Fruit fly (Drosophila melanogaster): ENCODE data around the gene ICA69.

The ICA69 gene

dm6 chr3L:21172527-21173253 is 41.4 kb downstream of the ICA69 start, which contains the start of the genes chb and AsnS (continued):
- TF ChIP-seq Spps (tag; optimal IDR thresholded peaks at IDR 0.05) (peak; percentile 66), sob (GFP tag; IDR thresholded peaks at IDR 0.05) (peak; percentile 89), CG14050 (GFP tag; IDR thresholded peaks at IDR 0.05) (peak; percentile 81), CG30431 (GFP tag; optimal IDR thresholded peaks at IDR 0.05) (peak; percentile 44), CG31365 (tag; optimal IDR thresholded peaks at IDR 0.05) (peak; percentile 53), Sox102F (GFP tag; optimal IDR thresholded peaks at IDR 0.05) (peak; percentile 97), CG3726 (GFP tag; IDR thresholded peaks at IDR 0.05) (peak; percentile 81), CG13775 (GFP tag; optimal IDR thresholded peaks at IDR 0.05) (peak; percentile 70), CG10959 (GFP tag; IDR thresholded peaks at IDR 0.05) (peak; percentile 56), Dfd (GFP tag; optimal IDR thresholded peaks at IDR 0.05) (peak in 1 of 2 experiments; percentile 68), dmrt11E (tag; optimal IDR thresholded peaks at IDR 0.05) (peak; percentile 38), CG7987 (GFP tag; optimal IDR thresholded peaks at IDR 0.05) (peak; percentile 74), HmgZ (tag; optimal IDR thresholded peaks at IDR 0.05) (peak; percentile 93), CG6272 (GFP tag; IDR thresholded peaks at IDR 0.05) (peak; percentile 84), CG12219 (GFP tag; optimal IDR thresholded peaks at IDR 0.05) (peak; percentile 86), gcm (GFP tag; optimal IDR thresholded peaks at IDR 0.05) (peak; percentile 86), Sin3A (optimal IDR thresholded peaks at IDR 0.05) (no peak), HLHmδ (GFP tag; optimal IDR thresholded peaks at IDR 0.05) (no peak), Pdp1 (GFP tag; optimal IDR thresholded peaks at IDR 0.05) (peak; percentile 73 to 85), CG11504 (tag; optimal IDR thresholded peaks at IDR 0.05) (peak; percentile 95), CG17361 (GFP tag; IDR thresholded peaks at IDR 0.05) (peak; percentile 92), dpn (GFP tag; optimal IDR thresholded peaks at IDR 0.05) (peak; percentile 74 to 89), CG30403 (GFP tag; optimal IDR thresholded peaks at IDR 0.05) (peak; percentile 89), CG7745 (tag; optimal IDR thresholded peaks at IDR 0.05) (peak; percentile 84), BEAF-32 (GFP tag; optimal IDR thresholded peaks at IDR 0.05) (no peak), CkIIα-i1 (GFP tag; IDR thresholded peaks at IDR 0.05) (peak; percentile 44; the same call in 1 of the 2 replicates), CG10209 (GFP tag; optimal IDR thresholded peaks at IDR 0.05) (peak; percentile 88), Ets97D (GFP tag; optimal IDR thresholded peaks at IDR 0.05) (peak; percentile 9), Sry-δ (GFP tag; optimal IDR thresholded peaks at IDR 0.05) (peak; percentile 24), pan (optimal IDR thresholded peaks at IDR 0.05) (no peak), pan (GFP tag; optimal IDR thresholded peaks at IDR 0.05 in 1 of 2, IDR thresholded peaks at IDR 0.05 in 1 of 2) (peak in 1 of 2 experiments; percentile 96), pita (GFP tag; optimal IDR thresholded peaks at IDR 0.05) (no peak), CG7928 (GFP tag; optimal IDR thresholded peaks at IDR 0.05) (peak; percentile 52), vvl (GFP tag; IDR thresholded peaks at IDR 0.05) (peak; percentile 96), lilli (GFP tag; optimal IDR thresholded peaks at IDR 0.05) (peak; percentile 85), emc (GFP tag; optimal IDR thresholded peaks at IDR 0.05) (peak; percentile 43), chinmo (GFP tag; IDR thresholded peaks at IDR 0.05; ENCODE audit: partially characterized antibody) (peak; percentile 89), CG8924 (tag; optimal IDR thresholded peaks at IDR 0.05) (peak; percentile 94), Dip3 (GFP tag; optimal IDR thresholded peaks at IDR 0.05) (peak; percentile 69), sc (optimal IDR thresholded peaks at IDR 0.05) (no peak), sc (GFP tag; optimal IDR thresholded peaks at IDR 0.05) (peak; percentile 62)

Data from whole organism, embryonic.